Fruit fly (Drosophila melanogaster) whole organism, prepupa: Measurements from ENCODE around the gene CG13937.

Experiments
- CG10631 ChIP-seq: fragments of 200-800 bp; sonication (Bioruptor generic); optimal IDR thresholded peaks from 2 replicates; lab custom pipeline; 2016; ENCODE audit warnings: missing biosample characterization, missing genetic modification characterization
- CG11294 ChIP-seq: fragments of 200-800 bp; sonication (Bioruptor generic); IDR thresholded peaks from 2 replicates; pipeline ENCODE4 v1.3.6; 2022; ENCODE audit warnings: missing biosample characterization, missing genetic modification characterization
- CG11762 ChIP-seq: fragments of 200-800 bp; sonication (Bioruptor generic); optimal IDR thresholded peaks from 3 replicates; lab custom pipeline; 2016; ENCODE audit warnings: missing biosample characterization, missing genetic modification characterization; ENCODE audit not compliant: insufficient read depth
- CG11902 ChIP-seq: fragments of 200-800 bp; sonication (Bioruptor generic); optimal IDR thresholded peaks from 3 replicates; lab custom pipeline; 2016; ENCODE audit warnings: missing biosample characterization, missing genetic modification characterization
- CG1621 ChIP-seq: fragments of 200-800 bp; sonication (Bioruptor generic); optimal IDR thresholded peaks from 3 replicates; lab custom pipeline; 2018; ENCODE audit warnings: missing biosample characterization, mild to moderate bottlenecking, missing genetic modification characterization
- CG31627 ChIP-seq: fragments of 200-800 bp; sonication (Bioruptor generic); optimal IDR thresholded peaks from 3 replicates; lab custom pipeline; 2016; ENCODE audit warnings: missing biosample characterization, missing genetic modification characterization
- CG4318 ChIP-seq: fragments of 200-800 bp; sonication (Bioruptor generic); optimal IDR thresholded peaks from 3 replicates; lab custom pipeline; 2017; ENCODE audit warnings: missing biosample characterization, mild to moderate bottlenecking, missing genetic modification characterization
- CG6276 ChIP-seq: fragments of 200-800 bp; sonication (Bioruptor generic); optimal IDR thresholded peaks from 2 replicates; lab custom pipeline; 2017; ENCODE audit warnings: missing biosample characterization, mild to moderate bottlenecking, missing genetic modification characterization
- CG6792 ChIP-seq: fragments of 200-800 bp; sonication (Bioruptor generic); optimal IDR thresholded peaks from 3 replicates; lab custom pipeline; 2016; ENCODE audit warnings: missing biosample characterization, missing genetic modification characterization
- CG6854 ChIP-seq: fragments of 200-800 bp; sonication (Bioruptor generic); optimal IDR thresholded peaks from 2 replicates; lab custom pipeline; 2017; ENCODE audit warnings: missing biosample characterization, mild to moderate bottlenecking, missing genetic modification characterization
- CG7368 ChIP-seq: fragments of 200-800 bp; sonication (Bioruptor generic); optimal IDR thresholded peaks from 3 replicates; lab custom pipeline; 2016; ENCODE audit warnings: missing biosample characterization, missing genetic modification characterization
- CG8119 ChIP-seq: fragments of 200-800 bp; sonication (Bioruptor generic); IDR thresholded peaks from 3 replicates; pipeline ENCODE4 v1.3.6; 2022; ENCODE audit warnings: missing biosample characterization, missing genetic modification characterization
- CG8319 ChIP-seq: fragments of 200-800 bp; sonication (Bioruptor generic); optimal IDR thresholded peaks from 3 replicates; lab custom pipeline; 2016; ENCODE audit warnings: missing biosample characterization, missing genetic modification characterization
- CG8632 ChIP-seq: fragments of 200-800 bp; sonication (Bioruptor generic); optimal IDR thresholded peaks from 3 replicates; lab custom pipeline; 2016; ENCODE audit warnings: missing biosample characterization, missing genetic modification characterization
- Eip78C ChIP-seq: fragments of 200-800 bp; sonication (Bioruptor generic); peaks from one replicate; lab custom pipeline; 2016; ENCODE audit warnings: missing biosample characterization, missing genetic modification characterization
- Eip93F ChIP-seq: fragments of 200-800 bp; sonication (Bioruptor generic); optimal IDR thresholded peaks from 2 replicates; lab custom pipeline; 2016; ENCODE audit warnings: missing biosample characterization, mild to moderate bottlenecking, missing genetic modification characterization
- Ets21C ChIP-seq: fragments of 200-800 bp; sonication (Bioruptor generic); optimal IDR thresholded peaks from 3 replicates; lab custom pipeline; 2016; ENCODE audit warnings: missing biosample characterization, missing genetic modification characterization
- Ets96B ChIP-seq: fragments of 200-800 bp; optimal IDR thresholded peaks from 2 replicates; lab custom pipeline; 2019; ENCODE audit warnings: missing biosample characterization, mild to moderate bottlenecking, missing genetic modification characterization, moderate library complexity
- Gug ChIP-seq: fragments of 200-800 bp; sonication (Bioruptor generic); IDR thresholded peaks from 2 replicates; pipeline ENCODE4 v1.3.6; 2022; ENCODE audit warnings: missing biosample characterization, missing genetic modification characterization
- Hr39 ChIP-seq: fragments of 200-800 bp; sonication (Bioruptor generic); optimal IDR thresholded peaks from 2 replicates; lab custom pipeline; 2016; ENCODE audit warnings: missing biosample characterization, missing genetic modification characterization
- Hr4 ChIP-seq: fragments of 200-800 bp; sonication (Bioruptor generic); optimal IDR thresholded peaks from 3 replicates; lab custom pipeline; 2016; ENCODE audit warnings: missing biosample characterization, missing genetic modification characterization
- Met ChIP-seq: fragments of 200-800 bp; sonication (Bioruptor generic); optimal IDR thresholded peaks from 3 replicates; lab custom pipeline; 2016; ENCODE audit warnings: missing biosample characterization, missing genetic modification characterization
- achi ChIP-seq: fragments of 200-800 bp; sonication (Bioruptor generic); optimal IDR thresholded peaks from 3 replicates; lab custom pipeline; 2016; ENCODE audit warnings: missing biosample characterization, missing genetic modification characterization
- dac ChIP-seq: fragments of 200-800 bp; sonication (Bioruptor generic); optimal IDR thresholded peaks from 2 replicates; lab custom pipeline; 2017; ENCODE audit warnings: missing biosample characterization, mild to moderate bottlenecking, missing genetic modification characterization
- eg ChIP-seq: fragments of 200-800 bp; sonication (Bioruptor generic); IDR thresholded peaks from 3 replicates; pipeline ENCODE4 v1.3.6; 2022; ENCODE audit warnings: missing biosample characterization, missing genetic modification characterization
- fd59A ChIP-seq: fragments of 200-800 bp; sonication (Bioruptor generic); optimal IDR thresholded peaks from 2 replicates; lab custom pipeline; 2017; ENCODE audit warnings: missing biosample characterization, mild to moderate bottlenecking, missing genetic modification characterization, missing genetic modification reagents
- fd85E ChIP-seq: fragments of 200-800 bp; sonication (Bioruptor generic); optimal IDR thresholded peaks from 3 replicates; lab custom pipeline; 2016; ENCODE audit warnings: missing biosample characterization, missing genetic modification characterization
- fkh ChIP-seq: fragments of 200-800 bp; sonication (Bioruptor generic); optimal IDR thresholded peaks from 3 replicates; lab custom pipeline; 2017; ENCODE audit warnings: missing biosample characterization, mild to moderate bottlenecking, missing genetic modification characterization, moderate library complexity
- pdm3 ChIP-seq: fragments of 200-800 bp; sonication (Bioruptor generic); optimal IDR thresholded peaks from 3 replicates; lab custom pipeline; 2016; ENCODE audit warnings: missing biosample characterization, missing genetic modification characterization
- salr ChIP-seq, 2 experiments: fragments of 200-800 bp; sonication (Bioruptor generic); optimal IDR thresholded peaks; 3 replicates each; lab custom pipeline; 2016 to 2018; ENCODE audit warnings: missing biosample characterization in 2 of 2, missing genetic modification characterization in 2 of 2, mild to moderate bottlenecking in 1 of 2
- ss ChIP-seq, 2 experiments: fragments of 200-800 bp; sonication (Bioruptor generic); optimal IDR thresholded peaks; 2 replicates in 1 of 2; 3 replicates in 1 of 2; lab custom pipeline; 2017 to 2018; ENCODE audit warnings: mild to moderate bottlenecking in 2 of 2, missing biosample characterization in 2 of 2, missing genetic modification characterization in 2 of 2, moderate library complexity in 1 of 2
- vri ChIP-seq: fragments of 200-800 bp; sonication (Bioruptor generic); optimal IDR thresholded peaks from 3 replicates; lab custom pipeline; 2016; ENCODE audit warnings: missing biosample characterization, mild to moderate bottlenecking, missing genetic modification characterization

The CG13937 gene

DNA sequence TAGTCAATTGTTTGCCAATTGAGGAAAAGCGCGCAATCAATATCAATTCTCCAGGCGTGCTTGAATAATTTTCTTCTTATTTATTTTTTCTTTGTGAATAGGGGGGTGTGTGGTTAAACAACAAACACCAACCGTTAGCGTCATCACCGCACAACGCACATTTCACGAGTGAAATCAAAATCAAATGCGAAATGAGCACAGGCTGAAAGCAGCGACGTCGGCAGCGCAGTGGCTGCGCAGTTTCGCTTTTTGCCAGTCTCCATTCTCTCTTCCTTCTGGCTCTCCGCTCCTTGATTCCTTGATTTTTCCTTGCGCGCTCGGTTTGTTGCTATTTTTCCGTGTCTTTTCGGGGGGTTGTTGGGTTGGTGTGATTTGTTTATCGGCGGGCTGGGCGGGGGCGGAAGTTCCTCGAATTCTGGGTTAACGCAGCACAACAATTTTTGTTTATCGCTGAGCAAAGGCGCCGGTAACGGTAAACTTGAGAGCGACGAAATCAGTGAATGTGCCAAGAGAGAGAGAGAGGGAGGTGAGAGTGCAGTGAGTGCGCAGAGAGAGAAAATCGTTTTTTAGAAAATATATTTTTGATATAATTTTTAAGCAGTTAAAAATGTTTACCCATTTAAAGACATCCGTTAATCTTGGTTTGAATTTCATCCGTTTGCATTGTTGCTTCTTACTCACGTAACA is at the start of gene CG13937:
Gene CG13937 (minus strand): TSS at position 174 of the 687 bp plus-strand sequence.
- TF ChIP-seq fkh (GFP tag; lab: Kevin White, UChicago): peak; percentile 11
- TF ChIP-seq CG6276 (GFP tag; lab: Kevin White, UChicago): no peak
- no peak for TF ChIP-seq Hr4 (GFP tag; lab: Kevin White, UChicago)
- peak; percentile 40 for TF ChIP-seq Eip78C (GFP tag; lab: Kevin White, UChicago)

DNA sequence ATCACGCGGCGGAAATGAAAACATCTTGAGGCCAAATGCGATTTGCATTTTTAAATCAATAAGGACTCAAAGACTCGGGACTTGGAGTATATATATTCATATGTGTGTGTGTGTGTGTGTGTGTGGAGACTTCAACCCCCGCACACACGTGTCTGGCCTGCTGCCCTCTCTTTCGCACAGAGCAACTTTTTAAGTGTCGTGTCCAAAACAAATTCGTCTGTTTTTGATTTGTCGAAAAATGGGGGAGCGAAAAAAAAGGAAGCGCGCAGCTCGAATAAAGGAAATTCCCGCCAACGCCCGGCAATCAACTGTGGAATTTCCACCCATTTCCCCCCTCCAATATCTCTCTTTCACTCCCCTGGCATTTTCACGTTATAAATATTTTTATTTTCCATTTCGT is 46.1 kb upstream of the CG13937 start:
- no peak for TF ChIP-seq CG8319 (GFP tag; lab: Kevin White, UChicago)

- TF ChIP-seq dac (GFP tag; lab: Kevin White, UChicago) (no peak), vri (no peak)
Measured at dm6 chr3L:1920943-1921342, 38.1 kb upstream of the CG13937 start, which contains the start of gene Dbx. Dbx (plus strand) TSS chr3L:1921307.

- TF ChIP-seq Hr4 (GFP tag; lab: Kevin White, UChicago) (no peak), CG10631 (no peak), eg (GFP tag; lab: Robert Waterston, UW) (no peak), CG7368 (GFP tag; lab: Kevin White, UChicago) (no peak), CG11762 (GFP tag; lab: Kevin White, UChicago) (no peak), ss (GFP tag; optimal IDR thresholded peaks at IDR 0.05; lab: Kevin White, UChicago) (no peak), vri (no peak), CG8119 (no peak), CG1621 (tag; lab: Kevin White, UChicago) (no peak), salr (GFP tag; optimal IDR thresholded peaks at IDR 0.05; lab: Kevin White, UChicago) (no peak)
Measured at dm6 chr3L:1920051-1920450, 37.2 kb upstream of the CG13937 start.

DNA sequence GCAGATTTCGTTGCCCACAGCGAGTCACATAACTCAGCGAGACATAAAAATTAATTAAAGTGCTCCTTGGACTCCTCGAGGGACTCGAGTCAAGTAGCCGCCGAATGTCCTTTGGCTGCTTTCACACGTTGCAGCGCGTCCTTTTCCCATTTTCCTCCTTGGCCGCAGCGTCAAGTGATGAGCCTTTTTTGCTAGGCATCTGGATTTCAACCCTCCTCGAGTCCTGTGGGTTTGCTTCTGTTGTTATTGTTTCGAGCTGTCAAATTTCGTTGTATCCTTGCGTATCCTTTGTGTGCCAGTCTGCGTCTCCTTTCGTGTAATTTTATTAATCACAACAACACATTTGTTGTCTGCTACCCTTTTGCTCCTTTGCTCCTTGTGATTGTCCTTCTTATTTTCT is 33.8 kb upstream of the CG13937 start:
- no peak for TF ChIP-seq CG4318 (GFP tag; lab: Kevin White, UChicago)
- TF ChIP-seq Hr39: no peak
- TF ChIP-seq Met (GFP tag; lab: Kevin White, UChicago): no peak
- no peak for TF ChIP-seq Eip93F (GFP tag; lab: Kevin White, UChicago)
- no peak for TF ChIP-seq fd59A (GFP tag; lab: Kevin White, UChicago)
- no peak for TF ChIP-seq Gug (GFP tag; lab: Robert Waterston, UW)
- no peak for TF ChIP-seq fkh (GFP tag; lab: Kevin White, UChicago)
- TF ChIP-seq CG6792 (GFP tag; lab: Kevin White, UChicago): no peak
- TF ChIP-seq pdm3 (GFP tag; lab: Kevin White, UChicago): no peak
- TF ChIP-seq CG31627 (GFP tag; lab: Kevin White, UChicago): no peak
- no peak for TF ChIP-seq eg (GFP tag; lab: Robert Waterston, UW)
- no peak for TF ChIP-seq achi (GFP tag; lab: Kevin White, UChicago)
- no peak for TF ChIP-seq ss (GFP tag; optimal IDR thresholded peaks at IDR 0.05; lab: Kevin White, UChicago)
- no peak for TF ChIP-seq fd85E
- no peak for TF ChIP-seq Ets21C (GFP tag; lab: Kevin White, UChicago)
- no peak for TF ChIP-seq Ets96B
- TF ChIP-seq CG8119: no peak
- TF ChIP-seq CG8632: no peak
- no peak for TF ChIP-seq CG11294

DNA sequence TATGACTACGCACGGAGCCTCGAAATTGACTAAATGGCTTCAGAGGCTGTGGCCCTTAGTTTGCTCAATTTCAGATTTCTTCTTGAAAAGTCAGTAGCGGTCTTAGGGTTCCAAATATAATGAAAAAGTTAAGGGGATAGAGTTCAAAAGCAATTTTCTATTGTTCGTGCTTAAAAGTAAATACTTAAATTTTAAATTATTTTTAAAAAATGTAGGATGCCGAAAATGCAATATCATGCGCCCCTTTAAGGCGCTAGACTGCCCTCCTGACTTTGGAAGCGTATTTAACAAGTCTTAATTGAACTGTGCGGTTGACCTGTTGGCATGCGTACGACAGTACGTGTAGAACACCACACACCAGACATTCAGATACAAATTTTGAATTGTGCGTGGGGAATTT is 31.8 kb upstream of the CG13937 start:
- TF ChIP-seq CG6854 (GFP tag; lab: Kevin White, UChicago) (no peak), Gug (GFP tag; lab: Robert Waterston, UW) (no peak), CG11902 (no peak)
